Fruit fly (Drosophila melanogaster): Measurements from ENCODE around the gene Cyp9f2.

DNA sequence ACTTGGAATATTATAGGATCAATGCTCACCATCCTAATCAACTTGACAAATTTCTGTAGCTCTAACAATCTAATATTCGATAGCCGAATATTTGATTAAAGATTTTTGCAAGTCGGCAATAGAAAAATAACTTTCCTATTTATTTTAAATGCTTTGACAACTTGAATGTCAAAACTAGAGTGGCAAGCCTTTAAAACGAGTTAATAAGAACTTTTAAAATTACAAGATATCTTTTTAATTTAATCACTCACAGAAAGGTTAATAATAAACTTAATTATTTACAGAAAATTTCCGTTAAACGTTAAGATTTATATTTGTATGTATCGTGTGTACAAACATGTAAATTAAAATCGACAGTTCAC is 33.2 kb upstream of the Cyp9f2 start, which contains the start of the genes CG17207 and CG46427:
- no peak for TF ChIP-seq CG8478 (optimal IDR thresholded peaks at IDR 0.05)
- TF ChIP-seq CTCF (optimal IDR thresholded peaks at IDR 0.05), result no peak
